Worm (Caenorhabditis elegans) whole organism, mixed stage, embryonic: Measurements from ENCODE around the gene mrpl-45.

Experiments
- nhr-237 ChIP-seq: fragments of 150-350 bp; optimal IDR thresholded peaks from 2 replicates; lab custom pipeline; 2014; ENCODE audit warnings: missing biosample characterization, missing genetic modification characterization
- nhr-76 ChIP-seq: sonication (generic microtip); optimal IDR thresholded peaks from 2 replicates; lab custom pipeline; 2017; ENCODE audit warnings: missing biosample characterization, missing genetic modification characterization

DNA sequence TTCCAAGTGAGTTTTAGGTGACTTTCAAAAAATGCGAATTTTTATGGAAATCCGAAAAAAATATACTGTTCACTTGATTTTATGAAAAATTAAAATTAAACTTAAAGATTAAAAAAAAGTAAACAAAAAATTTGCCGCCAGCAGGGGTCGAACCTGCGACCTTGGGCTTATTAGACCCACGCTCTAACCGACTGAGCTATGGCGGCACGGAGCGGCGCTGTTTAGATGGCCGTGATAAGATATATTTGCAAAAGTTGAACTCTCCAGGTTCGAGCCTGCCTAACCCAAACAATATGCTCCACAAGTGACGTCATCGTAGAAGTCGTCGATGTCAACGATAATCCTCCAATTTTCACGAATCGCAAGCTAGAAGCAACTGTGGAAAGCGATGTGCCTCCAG, 37.1 kb downstream of the mrpl-45 start:
- TF ChIP-seq nhr-237 (tag; lab: Kevin White, UChicago) = no peak
- TF ChIP-seq nhr-76 (tag; lab: Kevin White, UChicago) = no peak
